Fruit fly (Drosophila melanogaster) whole organism, embryonic: Measurements from ENCODE around the gene oxt.
A peak's percentile ranks its signal among the peaks of the same experiment; 100 is the strongest.

Experiments
- Asciz ChIP-seq: fragments of 200-800 bp; sonication (Bioruptor generic); optimal IDR thresholded peaks from 2 replicates; lab custom pipeline; 2017; ENCODE audit warnings: missing biosample characterization, mild to moderate bottlenecking, missing genetic modification characterization, missing genetic modification reagents
- CG10543 ChIP-seq: fragments of 200-800 bp; sonication (Bioruptor generic); optimal IDR thresholded peaks from 3 replicates; lab custom pipeline; 2017; ENCODE audit warnings: missing biosample characterization, mild to moderate bottlenecking, missing genetic modification characterization, moderate library complexity
- CG11504 ChIP-seq: fragments of 200-800 bp; sonication (Bioruptor generic); optimal IDR thresholded peaks from 3 replicates; lab custom pipeline; 2019; ENCODE audit warnings: missing biosample characterization, mild to moderate bottlenecking, missing genetic modification characterization, moderate library complexity
- CG12071 ChIP-seq: fragments of 200-800 bp; sonication (Bioruptor generic); optimal IDR thresholded peaks from 3 replicates; lab custom pipeline; 2018; ENCODE audit warnings: missing biosample characterization, mild to moderate bottlenecking, missing genetic modification characterization
- CG13123 ChIP-seq: fragments of 200-800 bp; sonication (Bioruptor generic); optimal IDR thresholded peaks from 2 replicates; lab custom pipeline; 2016; ENCODE audit warnings: missing biosample characterization, missing genetic modification characterization
- CG13296 ChIP-seq: fragments of 200-800 bp; sonication (Bioruptor generic); optimal IDR thresholded peaks from 3 replicates; lab custom pipeline; 2018; ENCODE audit warnings: missing biosample characterization, mild to moderate bottlenecking, missing genetic modification characterization
- CG15073 ChIP-seq: fragments of 200-800 bp; sonication (Bioruptor generic); optimal IDR thresholded peaks from 2 replicates; lab custom pipeline; 2016; ENCODE audit warnings: missing biosample characterization, missing genetic modification characterization
- CG15696 ChIP-seq: fragments of 200-800 bp; sonication (Bioruptor generic); optimal IDR thresholded peaks from 2 replicates; lab custom pipeline; 2019; ENCODE audit warnings: missing biosample characterization, mild to moderate bottlenecking, missing genetic modification characterization, moderate library complexity
- CG1647 ChIP-seq: fragments of 200-800 bp; sonication (Bioruptor generic); optimal IDR thresholded peaks from 3 replicates; lab custom pipeline; 2016; ENCODE audit warnings: missing biosample characterization, missing genetic modification characterization
- CG16779 ChIP-seq: fragments of 200-800 bp; sonication (Bioruptor generic); IDR thresholded peaks from 2 replicates; pipeline ENCODE4 v1.3.6; 2022; ENCODE audit warnings: missing biosample characterization, missing genetic modification characterization
- CG18476 ChIP-seq: fragments of 200-800 bp; sonication (Bioruptor generic); optimal IDR thresholded peaks from 2 replicates; lab custom pipeline; 2016; ENCODE audit warnings: missing biosample characterization, mild to moderate bottlenecking, missing genetic modification characterization
- CG32767 ChIP-seq: fragments of 200-800 bp; sonication (Bioruptor generic); IDR thresholded peaks from 2 replicates; pipeline ENCODE4 v1.3.6; 2022; ENCODE audit warnings: missing biosample characterization, missing genetic modification characterization
- CG34376 ChIP-seq: fragments of 200-800 bp; sonication (Bioruptor generic); optimal IDR thresholded peaks from 2 replicates; lab custom pipeline; 2018; ENCODE audit warnings: missing biosample characterization, mild to moderate bottlenecking, missing genetic modification characterization
- CG4617 ChIP-seq: fragments of 200-800 bp; sonication (Bioruptor generic); optimal IDR thresholded peaks from 3 replicates; lab custom pipeline; 2016; ENCODE audit warnings: missing biosample characterization, missing genetic modification characterization, borderline replicate concordance
- CG6813 ChIP-seq: fragments of 200-800 bp; sonication (Bioruptor generic); optimal IDR thresholded peaks from 2 replicates; lab custom pipeline; 2017; ENCODE audit warnings: missing biosample characterization, missing genetic modification characterization, mild to moderate bottlenecking, moderate library complexity, missing genetic modification reagents
- CG7987 ChIP-seq: fragments of 200-800 bp; sonication (Bioruptor generic); optimal IDR thresholded peaks from 2 replicates; lab custom pipeline; 2018; ENCODE audit warnings: missing biosample characterization, mild to moderate bottlenecking, missing genetic modification characterization, moderate library complexity
- CG9609 ChIP-seq: fragments of 200-800 bp; sonication (Bioruptor generic); optimal IDR thresholded peaks from 3 replicates; lab custom pipeline; 2016; ENCODE audit warnings: missing biosample characterization, missing genetic modification characterization
- Dbx ChIP-seq: fragments of 200-800 bp; sonication (Bioruptor generic); IDR thresholded peaks from 3 replicates; pipeline ENCODE4 v1.3.6; 2022; ENCODE audit warnings: missing biosample characterization, missing genetic modification characterization
- Fer3 ChIP-seq: fragments of 200-800 bp; sonication (Bioruptor generic); optimal IDR thresholded peaks from 2 replicates; lab custom pipeline; 2018; ENCODE audit warnings: missing biosample characterization, mild to moderate bottlenecking, missing genetic modification characterization, moderate library complexity
- Hand ChIP-seq: fragments of 200-800 bp; sonication (Bioruptor generic); optimal IDR thresholded peaks from 2 replicates; lab custom pipeline; 2017; ENCODE audit warnings: mild to moderate bottlenecking, missing biosample characterization, missing genetic modification reagents, missing genetic modification characterization
- Hr39 ChIP-seq: fragments of >200 bp; optimal IDR thresholded peaks from 2 replicates; lab custom pipeline; 2017
- Med ChIP-seq: fragments of 200-800 bp; sonication (Bioruptor generic); peaks from one replicate; lab custom pipeline; 2016; ENCODE audit warnings: missing biosample characterization, missing genetic modification characterization, mild to moderate bottlenecking, inconsistent platforms, moderate library complexity
- Nf-YC ChIP-seq: fragments of 200-800 bp; optimal IDR thresholded peaks from 3 replicates; lab custom pipeline; 2019; ENCODE audit warnings: missing biosample characterization, mild to moderate bottlenecking, missing genetic modification characterization, moderate library complexity
- Oaz ChIP-seq: fragments of 200-800 bp; sonication (Bioruptor generic); IDR thresholded peaks from 2 replicates; pipeline ENCODE4 v1.3.6; 2022; ENCODE audit warnings: missing biosample characterization, missing genetic modification characterization
- PHDP ChIP-seq: fragments of 200-800 bp; sonication (Bioruptor generic); optimal IDR thresholded peaks from 3 replicates; lab custom pipeline; 2018; ENCODE audit warnings: missing biosample characterization, mild to moderate bottlenecking, missing genetic modification characterization, moderate library complexity
- Rx ChIP-seq: fragments of 200-800 bp; sonication (Bioruptor generic); IDR thresholded peaks from 2 replicates; pipeline ENCODE4 v1.3.6; 2022; ENCODE audit warnings: missing biosample characterization, missing genetic modification characterization
- Six4 ChIP-seq: fragments of 200-800 bp; sonication (Bioruptor generic); optimal IDR thresholded peaks from 2 replicates; lab custom pipeline; 2016; ENCODE audit warnings: missing biosample characterization, missing genetic modification characterization
- Ssrp ChIP-seq: fragments of 200-800 bp; sonication (Bioruptor generic); optimal IDR thresholded peaks from 2 replicates; lab custom pipeline; 2018; ENCODE audit warnings: missing biosample characterization, mild to moderate bottlenecking, missing genetic modification characterization, moderate library complexity
- TFAM ChIP-seq: fragments of 200-800 bp; sonication (Bioruptor generic); optimal IDR thresholded peaks from 2 replicates; lab custom pipeline; 2017; ENCODE audit warnings: missing biosample characterization, missing genetic modification characterization, inconsistent platforms
- Xrp1 ChIP-seq: fragments of 200-800 bp; sonication (Bioruptor generic); IDR thresholded peaks from 2 replicates; pipeline ENCODE4 v1.3.6; 2022; ENCODE audit warnings: missing biosample characterization, missing genetic modification characterization
- caup ChIP-seq: fragments of 200-800 bp; sonication (Bioruptor generic); optimal IDR thresholded peaks from 3 replicates; lab custom pipeline; 2017; ENCODE audit warnings: missing biosample characterization, mild to moderate bottlenecking, missing genetic modification characterization, moderate library complexity; ENCODE audit not compliant: severe bottlenecking
- ci ChIP-seq: fragments of 200-800 bp; sonication (Bioruptor generic); IDR thresholded peaks from 3 replicates; pipeline ENCODE4 v1.3.6; 2022; ENCODE audit warnings: missing biosample characterization, missing genetic modification characterization
- cwo ChIP-seq: fragments of 200-800 bp; sonication (Bioruptor generic); optimal IDR thresholded peaks from 3 replicates; lab custom pipeline; 2017; ENCODE audit warnings: missing biosample characterization, missing genetic modification characterization, mild to moderate bottlenecking, moderate library complexity, missing genetic modification reagents
- da ChIP-seq: fragments of 200-800 bp; sonication (Bioruptor generic); optimal IDR thresholded peaks from 2 replicates; lab custom pipeline; 2016; ENCODE audit warnings: missing biosample characterization, missing genetic modification characterization
- disco-r ChIP-seq: fragments of 200-800 bp; sonication (Bioruptor generic); optimal IDR thresholded peaks from 2 replicates; lab custom pipeline; 2016; ENCODE audit warnings: missing biosample characterization, missing genetic modification characterization
- dmrt11E ChIP-seq: fragments of 200-800 bp; sonication (Bioruptor generic); optimal IDR thresholded peaks from 3 replicates; lab custom pipeline; 2018; ENCODE audit warnings: missing biosample characterization, mild to moderate bottlenecking, missing genetic modification characterization, moderate library complexity
- emc ChIP-seq: fragments of 200-800 bp; sonication (Bioruptor generic); optimal IDR thresholded peaks from 2 replicates; lab custom pipeline; 2016; ENCODE audit warnings: missing biosample characterization, missing genetic modification characterization
- eve ChIP-seq, 2 experiments: fragments of >200 bp; optimal IDR thresholded peaks; 2 replicates each; lab custom pipeline; 2017; ENCODE audit warnings: missing biosample characterization in 2 of 2, missing genetic modification characterization in 2 of 2
- gsb ChIP-seq: fragments of 200-800 bp; sonication (Bioruptor generic); IDR thresholded peaks from 2 replicates; pipeline ENCODE4 v1.3.6; 2022; ENCODE audit warnings: missing biosample characterization, missing genetic modification characterization
- hkb ChIP-seq, 2 experiments: fragments of 200-800 bp in 1 of 2; fragments of >200 bp in 1 of 2; sonication (Bioruptor generic) in 1 of 2; IDR thresholded peaks in 1 of 2; optimal IDR thresholded peaks in 1 of 2; 2 replicates each; pipeline versions ENCODE4 v1.3.6 to Lab custom; 2017 to 2022; ENCODE audit warnings: missing biosample characterization in 1 of 2, missing genetic modification characterization in 1 of 2
- jumu ChIP-seq: fragments of 200-800 bp; sonication (Bioruptor generic); optimal IDR thresholded peaks from 3 replicates; lab custom pipeline; 2016; ENCODE audit warnings: missing biosample characterization, missing genetic modification characterization
- mam ChIP-seq: fragments of 200-800 bp; sonication (Bioruptor generic); optimal IDR thresholded peaks from 3 replicates; lab custom pipeline; 2016; ENCODE audit warnings: missing biosample characterization, missing genetic modification characterization
- onecut ChIP-seq: fragments of 200-800 bp; sonication (Bioruptor generic); IDR thresholded peaks from 2 replicates; pipeline ENCODE4 v1.3.6; 2022; ENCODE audit warnings: missing biosample characterization, missing genetic modification characterization
- peb ChIP-seq: fragments of 200-800 bp; sonication (Bioruptor generic); IDR thresholded peaks from 2 replicates; pipeline ENCODE4 v1.3.6; 2022; ENCODE audit warnings: missing biosample characterization, missing genetic modification characterization
- row ChIP-seq: fragments of 200-800 bp; sonication (Bioruptor generic); IDR thresholded peaks from 3 replicates; pipeline ENCODE4 v1.3.6; 2022; ENCODE audit warnings: missing biosample characterization, missing genetic modification characterization
- sens-2 ChIP-seq: fragments of 200-800 bp; sonication (Bioruptor generic); IDR thresholded peaks from 2 replicates; pipeline ENCODE4 v1.3.6; 2022; ENCODE audit warnings: missing biosample characterization, missing genetic modification characterization
- vnd ChIP-seq: fragments of 200-800 bp; sonication (Bioruptor generic); IDR thresholded peaks from 3 replicates; pipeline ENCODE4 v1.3.6; 2022; ENCODE audit warnings: missing biosample characterization, missing genetic modification characterization; ENCODE audit not compliant: partially characterized antibody
- wdn ChIP-seq: fragments of 200-800 bp; sonication (Bioruptor generic); IDR thresholded peaks from 2 replicates; pipeline ENCODE4 v1.3.6; 2022; ENCODE audit warnings: missing biosample characterization, missing genetic modification characterization
- zf30C ChIP-seq: fragments of 200-800 bp; sonication (Bioruptor generic); optimal IDR thresholded peaks from 3 replicates; lab custom pipeline; 2018; ENCODE audit warnings: missing biosample characterization, mild to moderate bottlenecking, missing genetic modification characterization
- zfh1 ChIP-seq: fragments of 200-800 bp; sonication (Bioruptor generic); IDR thresholded peaks from 3 replicates; pipeline ENCODE4 v1.3.6; 2022; ENCODE audit warnings: missing biosample characterization, missing genetic modification characterization

oxt gene

dm6 chr3L:2265692-2266444 lies 3.4 kb upstream of the oxt start, which contains the start of the genes ecd and CG13806 (continued):
- TF ChIP-seq Ssrp (tag; lab: Kevin White, UChicago), result no peak
- no peak for TF ChIP-seq gsb (GFP tag; lab: Robert Waterston, UW)
- no peak for TF ChIP-seq da (GFP tag; lab: Kevin White, UChicago)
- TF ChIP-seq CG13123, result no peak
- no peak for TF ChIP-seq CG6813 (GFP tag; lab: Kevin White, UChicago)
- peak; percentile 47; the same call in 1 of the 3 replicates for TF ChIP-seq ci (GFP tag; lab: Robert Waterston, UW)
- no peak for TF ChIP-seq Nf-YC (tag; lab: Kevin White, UChicago)
- TF ChIP-seq CG10543 (GFP tag; lab: Kevin White, UChicago), result no peak
- peak; percentile 31 for TF ChIP-seq caup
- peak; percentile 3 for TF ChIP-seq dmrt11E
- TF ChIP-seq onecut (GFP tag; lab: Robert Waterston, UW), result no peak
- TF ChIP-seq CG15073 (GFP tag; lab: Kevin White, UChicago), result no peak
- TF ChIP-seq CG11504 (tag; lab: Kevin White, UChicago), result no peak
- peak; percentile 87 for TF ChIP-seq vnd
- peak; percentile 72 for TF ChIP-seq Dbx (GFP tag; lab: Robert Waterston, UW)
- no peak for TF ChIP-seq zf30C (GFP tag; lab: Kevin White, UChicago)
- peak; percentile 14 for TF ChIP-seq CG7987 (GFP tag; lab: Kevin White, UChicago)
- TF ChIP-seq TFAM (GFP tag; lab: Kevin White, UChicago), result no peak
- TF ChIP-seq Rx (GFP tag; lab: Robert Waterston, UW), result no peak
- TF ChIP-seq Asciz (GFP tag; lab: Kevin White, UChicago), result no peak
- peak; percentile 76 for TF ChIP-seq hkb (optimal IDR thresholded peaks at IDR 0.05; lab: Kevin White, UChicago)
- TF ChIP-seq hkb (GFP tag; IDR thresholded peaks at IDR 0.05; lab: Robert Waterston, UW), result no peak
- no peak for TF ChIP-seq CG16779 (GFP tag; lab: Robert Waterston, UW)
- TF ChIP-seq zfh1 (GFP tag; lab: Robert Waterston, UW), result peak; percentile 67
- TF ChIP-seq peb (GFP tag; lab: Robert Waterston, UW), result no peak
- TF ChIP-seq CG4617 (GFP tag; lab: Kevin White, UChicago), result peak; percentile 95
- TF ChIP-seq cwo (GFP tag; lab: Kevin White, UChicago), result no peak
- peak; percentile 24 for TF ChIP-seq disco-r (GFP tag; lab: Kevin White, UChicago)
- TF ChIP-seq CG18476, result no peak
- no peak for TF ChIP-seq eve (GFP tag; optimal IDR thresholded peaks at IDR 0.05; lab: Kevin White, UChicago)
- no peak for TF ChIP-seq Hand
- no peak for TF ChIP-seq Oaz (GFP tag; lab: Robert Waterston, UW)
- peak; percentile 51 for TF ChIP-seq CG9609 (GFP tag; lab: Kevin White, UChicago)
- TF ChIP-seq CG32767 (GFP tag; lab: Robert Waterston, UW), result no peak
- TF ChIP-seq mam, result peak; percentile 66
- TF ChIP-seq wdn (GFP tag; lab: Robert Waterston, UW), result peak; percentile 44; the same call in 1 of the 2 replicates
- peak; percentile 95 for TF ChIP-seq row (GFP tag; lab: Robert Waterston, UW)
- TF ChIP-seq CG34376 (GFP tag; lab: Kevin White, UChicago), result no peak
- TF ChIP-seq Six4, result peak; percentile 12
- TF ChIP-seq PHDP (tag; lab: Kevin White, UChicago), result no peak
- no peak for TF ChIP-seq CG15696 (tag; lab: Kevin White, UChicago)
- TF ChIP-seq CG13296 (GFP tag; lab: Kevin White, UChicago), result no peak
- peak; percentile 54 for TF ChIP-seq emc (GFP tag; lab: Kevin White, UChicago)
- no peak for TF ChIP-seq Fer3 (tag; lab: Kevin White, UChicago)
- no peak for TF ChIP-seq CG1647 (GFP tag; lab: Kevin White, UChicago)
- TF ChIP-seq Xrp1 (GFP tag; lab: Robert Waterston, UW), result peak; percentile 55; the same call in 1 of the 2 replicates
- no peak for TF ChIP-seq Hr39
- peak; percentile 86 for TF ChIP-seq Med (GFP tag; lab: Kevin White, UChicago)
- TF ChIP-seq sens-2 (GFP tag; lab: Robert Waterston, UW), result no peak
- no peak for TF ChIP-seq CG12071
- TF ChIP-seq jumu (GFP tag; lab: Kevin White, UChicago), result peak; percentile 41
